Worm (Caenorhabditis elegans): ENCODE data around the gene fbxc-31.

- no peak for TF ChIP-seq pha-2 (tag; optimal IDR thresholded peaks at IDR 0.05)
- no peak for TF ChIP-seq dmd-4 (tag; optimal IDR thresholded peaks at IDR 0.05; ENCODE audit: borderline replicate concordance)
- TF ChIP-seq pqm-1 (tag; optimal IDR thresholded peaks at IDR 0.05), result no peak
- no peak for TF ChIP-seq ama-1 (optimal IDR thresholded peaks at IDR 0.05)
- no peak for TF ChIP-seq nhr-232 (tag; optimal IDR thresholded peaks at IDR 0.05)
- no peak for TF ChIP-seq nhr-11 (tag; optimal IDR thresholded peaks at IDR 0.05)
- no peak for TF ChIP-seq ceh-9 (tag; optimal IDR thresholded peaks at IDR 0.05)
- TF ChIP-seq C38D4.7 (GFP tag; optimal IDR thresholded peaks at IDR 0.05), result no peak
- TF ChIP-seq ceh-34 (tag; optimal IDR thresholded peaks at IDR 0.05), result no peak
- no peak for TF ChIP-seq hlh-15 (tag; optimal IDR thresholded peaks at IDR 0.05)
- TF ChIP-seq elt-2 (tag; optimal IDR thresholded peaks at IDR 0.05), result no peak
- TF ChIP-seq ceh-18 (tag; optimal IDR thresholded peaks at IDR 0.05), result no peak
These were observed 11.7 kb downstream of the fbxc-31 start, which contains the start of gene fbxc-28 for ce11 chrII:923521-923920.

Measured in whole organism, late embryonic.